Fruit fly (Drosophila melanogaster): ENCODE measurements around the gene Axn.

Gene Axn

dm6 chr3R:30058057-30058868, 35.6 kb downstream of the Axn start, which contains the start of gene sima (continued):
- TF ChIP-seq hb (GFP tag; IDR thresholded peaks at IDR 0.05; ENCODE audit: partially characterized antibody) = no peak
- no peak for TF ChIP-seq CG1233 (GFP tag; optimal IDR thresholded peaks at IDR 0.05)
- TF ChIP-seq Mrtf (GFP tag; IDR thresholded peaks at IDR 0.05) = no peak
- no peak for TF ChIP-seq CG43689 (GFP tag; IDR thresholded peaks at IDR 0.05)
- 0 out of 3 replicates have a peak, but pooled peaks have one; percentile 31 for TF ChIP-seq CG6791 (GFP tag; IDR thresholded peaks at IDR 0.05; ENCODE audit: partially characterized antibody)
- no peak for TF ChIP-seq CG7786 (GFP tag; optimal IDR thresholded peaks at IDR 0.05)
- no peak for TF ChIP-seq CG13123 (GFP tag; optimal IDR thresholded peaks at IDR 0.05)
- TF ChIP-seq CG15011 (GFP tag; optimal IDR thresholded peaks at IDR 0.05) = no peak
- TF ChIP-seq CG7271 (tag; optimal IDR thresholded peaks at IDR 0.05) = peak; percentile 14
- TF ChIP-seq CG13894 (tag; optimal IDR thresholded peaks at IDR 0.05) = peak; percentile 56
- TF ChIP-seq CG2712 (tag; optimal IDR thresholded peaks at IDR 0.05) = peak; percentile 54
- no peak for TF ChIP-seq lov (optimal IDR thresholded peaks at IDR 0.05)
- TF ChIP-seq lov (GFP tag; IDR thresholded peaks at IDR 0.05) = no peak
- TF ChIP-seq CG10959 (GFP tag; IDR thresholded peaks at IDR 0.05) = no peak
- no peak for TF ChIP-seq fd3F (GFP tag; optimal IDR thresholded peaks at IDR 0.05)
- TF ChIP-seq lab (GFP tag; optimal IDR thresholded peaks at IDR 0.05) = peak; percentile 37
- no peak for TF ChIP-seq Hr51 (GFP tag; optimal IDR thresholded peaks at IDR 0.05)
- TF ChIP-seq CG4282 (GFP tag; optimal IDR thresholded peaks at IDR 0.05) = no peak
- peak; percentile 17; the same call in 1 of the 2 replicates for TF ChIP-seq cas (GFP tag; IDR thresholded peaks at IDR 0.05)
- peak; percentile 39 for TF ChIP-seq Hsf (GFP tag; optimal IDR thresholded peaks at IDR 0.05)
- TF ChIP-seq GATAe (GFP tag; conservative IDR thresholded peaks at IDR 0.05) = no peak
- no peak for TF ChIP-seq HHEX (GFP tag; optimal IDR thresholded peaks at IDR 0.05)
- peak; percentile 30 for TF ChIP-seq Camta (GFP tag; optimal IDR thresholded peaks at IDR 0.05)
- TF ChIP-seq CG34224 (GFP tag; IDR thresholded peaks at IDR 0.05; ENCODE audit: partially characterized antibody) = no peak
- TF ChIP-seq slou (GFP tag; optimal IDR thresholded peaks at IDR 0.05) = no peak
- TF ChIP-seq MBD-R2 (GFP tag; IDR thresholded peaks at IDR 0.05) = peak; percentile 65
- TF ChIP-seq CG12299 (tag; optimal IDR thresholded peaks at IDR 0.05) = no peak
- TF ChIP-seq MTF-1 (GFP tag; optimal IDR thresholded peaks at IDR 0.05; ENCODE audit: borderline replicate concordance) = no peak
- TF ChIP-seq CG12942 (GFP tag; optimal IDR thresholded peaks at IDR 0.05) = no peak
- no peak for TF ChIP-seq kay (GFP tag; optimal IDR thresholded peaks at IDR 0.05)
- no peak for TF ChIP-seq Side (GFP tag; optimal IDR thresholded peaks at IDR 0.05)
- no peak for TF ChIP-seq CG3838 (GFP tag; optimal IDR thresholded peaks at IDR 0.05)
- no peak for TF ChIP-seq CG7372 (GFP tag; IDR thresholded peaks at IDR 0.05)
- TF ChIP-seq sens (GFP tag) = peak; percentile 85
- no peak for TF ChIP-seq CG7745 (tag; optimal IDR thresholded peaks at IDR 0.05)
- TF ChIP-seq cato (GFP tag; optimal IDR thresholded peaks at IDR 0.05; ENCODE audit: borderline replicate concordance) = no peak
- peak; percentile 51 for TF ChIP-seq Sry-β (GFP tag; optimal IDR thresholded peaks at IDR 0.05)
- no peak for TF ChIP-seq mld (GFP tag; IDR thresholded peaks at IDR 0.05; ENCODE audit: partially characterized antibody)
- peak; percentile 18 for TF ChIP-seq ems (GFP tag; optimal IDR thresholded peaks at IDR 0.05)
- TF ChIP-seq CG6854 (GFP tag; optimal IDR thresholded peaks at IDR 0.05) = peak; percentile 27
- no peak for TF ChIP-seq Rx (GFP tag; IDR thresholded peaks at IDR 0.05)
- TF ChIP-seq CG6254 (GFP tag; optimal IDR thresholded peaks at IDR 0.05) = no peak
- TF ChIP-seq jing (GFP tag; optimal IDR thresholded peaks at IDR 0.05) = no peak
- peak; percentile 37 for TF ChIP-seq CG30403 (GFP tag; optimal IDR thresholded peaks at IDR 0.05)
- TF ChIP-seq sob (GFP tag; IDR thresholded peaks at IDR 0.05) = 0 out of 2 replicates have a peak, but pooled peaks have one; percentile 26
- TF ChIP-seq Mad (GFP tag; optimal IDR thresholded peaks at IDR 0.05) = no peak
- TF ChIP-seq HLH4C (GFP tag; IDR thresholded peaks at IDR 0.05; ENCODE audit: partially characterized antibody) = no peak
- no peak for TF ChIP-seq ro (GFP tag; IDR thresholded peaks at IDR 0.05)
- no peak for TF ChIP-seq bowl (GFP tag; IDR thresholded peaks at IDR 0.05)

All from whole organism, embryonic.